Fruit fly (Drosophila melanogaster) whole organism: Measurements from ENCODE around the gene CG4962.

ENCODE experiments used
- CG8478 ChIP-seq: fragments of >200 bp; optimal IDR thresholded peaks from 2 replicates; lab custom pipeline; 2018; ENCODE audit warnings: inconsistent platforms
- Dll ChIP-seq: fragments of >200 bp; optimal IDR thresholded peaks from 2 replicates; lab custom pipeline; 2017
- EcR ChIP-seq, 2 experiments: fragments of >200 bp; optimal IDR thresholded peaks; 2 replicates each; lab custom pipeline; 2017; ENCODE audit warnings: missing biosample characterization in 2 of 2, missing genetic modification characterization in 2 of 2, missing genetic modification reagents in 2 of 2
- usp ChIP-seq: fragments of >200 bp; optimal IDR thresholded peaks from 2 replicates; lab custom pipeline; 2017; ENCODE audit warnings: missing biosample characterization, missing genetic modification characterization, mixed read lengths

DNA sequence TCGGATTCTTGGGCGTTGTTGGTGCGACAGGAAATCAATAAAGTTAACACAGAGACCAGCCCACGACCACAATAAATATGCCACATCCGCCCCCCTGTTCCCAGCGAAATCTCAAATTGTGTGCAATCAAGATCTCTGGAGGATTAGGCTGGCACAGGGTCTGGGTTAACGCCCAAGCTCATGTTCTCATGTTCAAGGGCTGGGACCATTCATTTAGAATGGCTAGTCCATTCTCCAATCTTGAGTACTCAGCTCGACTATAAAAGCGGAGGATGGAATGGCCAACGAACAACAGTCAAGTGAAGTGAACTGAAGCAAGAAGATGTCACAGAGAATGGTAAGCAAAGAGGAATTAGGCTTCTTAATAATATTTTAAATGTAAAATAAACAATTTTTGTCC, 37.7 kb upstream of the CG4962 start, which contains the start of gene CG13056:
- TF ChIP-seq usp (GFP tag; lab: Kevin White, UChicago) (no peak), EcR (GFP tag; optimal IDR thresholded peaks at IDR 0.05; lab: Kevin White, UChicago) (no peak), CG8478 (lab: Kevin White, UChicago) (no peak), Dll (lab: Kevin White, UChicago) (no peak)
